Fruit fly (Drosophila melanogaster): ENCODE measurements around the gene CG8173.
A peak's percentile ranks its signal among the peaks of the same experiment; 100 is the strongest.

The CG8173 gene

dm6 chrX:17686179-17686578, 23.3 kb downstream of the CG8173 start:
- TF ChIP-seq EcR (GFP tag; optimal IDR thresholded peaks at IDR 0.05) = no peak
- no peak for TF ChIP-seq CG10348 (GFP tag; IDR thresholded peaks at IDR 0.05)
- no peak for TF ChIP-seq fd96Ca (GFP tag; IDR thresholded peaks at IDR 0.05)
- peak; percentile 34 for TF ChIP-seq CG15710 (tag; optimal IDR thresholded peaks at IDR 0.05)
- peak; percentile 0 for TF ChIP-seq CG17806 (tag; optimal IDR thresholded peaks at IDR 0.05)
- TF ChIP-seq CG34367 (tag; optimal IDR thresholded peaks at IDR 0.05) = no peak
- TF ChIP-seq Ets98B (GFP tag; IDR thresholded peaks at IDR 0.05) = no peak
- no peak for TF ChIP-seq CG32121 (GFP tag; IDR thresholded peaks at IDR 0.05)
- peak; percentile 53 for TF ChIP-seq CG8301 (tag; optimal IDR thresholded peaks at IDR 0.05)
- peak; percentile 55 for TF ChIP-seq CG8159 (tag; optimal IDR thresholded peaks at IDR 0.05)
- peak; percentile 16 for TF ChIP-seq CG9948 (tag; optimal IDR thresholded peaks at IDR 0.05)
- peak; percentile 74 for TF ChIP-seq CG14655 (GFP tag; optimal IDR thresholded peaks at IDR 0.05)
- peak; percentile 14 for TF ChIP-seq Pif1B (GFP tag; optimal IDR thresholded peaks at IDR 0.05)

dm6 chrX:17683506-17683858, 26.0 kb downstream of the CG8173 start:
- TF ChIP-seq EcR (GFP tag; optimal IDR thresholded peaks at IDR 0.05) (peak; percentile 8), CG34367 (tag; optimal IDR thresholded peaks at IDR 0.05) (no peak)

- TF ChIP-seq EcR (GFP tag; optimal IDR thresholded peaks at IDR 0.05) (peak; percentile 13), D1 (tag; optimal IDR thresholded peaks at IDR 0.05) (peak; percentile 61), Ets98B (GFP tag; IDR thresholded peaks at IDR 0.05) (peak; percentile 95), Pif1A (GFP tag; optimal IDR thresholded peaks at IDR 0.05) (peak; percentile 96), CG8301 (tag; optimal IDR thresholded peaks at IDR 0.05) (peak; percentile 85), CG10348 (GFP tag; IDR thresholded peaks at IDR 0.05) (peak; percentile 63; the same call in 1 of the 2 replicates), Snoo (tag; optimal IDR thresholded peaks at IDR 0.05) (peak; percentile 94), CG15710 (tag; optimal IDR thresholded peaks at IDR 0.05) (peak; percentile 92), CG17806 (tag; optimal IDR thresholded peaks at IDR 0.05) (peak; percentile 88), CG12605 (GFP tag; IDR thresholded peaks at IDR 0.05) (peak; percentile 94), fd96Ca (GFP tag; IDR thresholded peaks at IDR 0.05) (peak; percentile 97), CG8159 (tag; optimal IDR thresholded peaks at IDR 0.05) (peak; percentile 92), CG14655 (GFP tag; optimal IDR thresholded peaks at IDR 0.05) (peak; percentile 93), CG34367 (tag; optimal IDR thresholded peaks at IDR 0.05) (peak; percentile 91), Pif1B (GFP tag; optimal IDR thresholded peaks at IDR 0.05) (peak; percentile 97), rn (GFP tag; IDR thresholded peaks at IDR 0.05) (peak; percentile 93), gl (tag; optimal IDR thresholded peaks at IDR 0.05) (peak; percentile 88), CG9948 (tag; optimal IDR thresholded peaks at IDR 0.05) (peak; percentile 82), CG13204 (GFP tag; optimal IDR thresholded peaks at IDR 0.05) (peak; percentile 92), CG4496 (GFP tag; IDR thresholded peaks at IDR 0.05) (peak; percentile 97), CG32121 (GFP tag; IDR thresholded peaks at IDR 0.05) (peak; percentile 88)
Measured at dm6 chrX:17682745-17683505, 26.5 kb downstream of the CG8173 start.

- no peak for TF ChIP-seq Pif1B (GFP tag; optimal IDR thresholded peaks at IDR 0.05)
- peak; percentile 18 for TF ChIP-seq gl (tag; optimal IDR thresholded peaks at IDR 0.05)
- peak; percentile 29 for TF ChIP-seq CG34367 (tag; optimal IDR thresholded peaks at IDR 0.05)
- TF ChIP-seq CG12605 (GFP tag; IDR thresholded peaks at IDR 0.05) = peak; percentile 24; the same call in 1 of the 2 replicates
- peak; percentile 50 for TF ChIP-seq CG15710 (tag; optimal IDR thresholded peaks at IDR 0.05)
- TF ChIP-seq Snoo (tag; optimal IDR thresholded peaks at IDR 0.05) = peak; percentile 49
- TF ChIP-seq Ets98B (GFP tag; IDR thresholded peaks at IDR 0.05) = peak; percentile 9; the same call in 1 of the 2 replicates
- TF ChIP-seq CG8301 (tag; optimal IDR thresholded peaks at IDR 0.05) = peak; percentile 28
- peak; percentile 49 for TF ChIP-seq CG9948 (tag; optimal IDR thresholded peaks at IDR 0.05)
- no peak for TF ChIP-seq CG10348 (GFP tag; IDR thresholded peaks at IDR 0.05)
- TF ChIP-seq CG8159 (tag; optimal IDR thresholded peaks at IDR 0.05) = peak; percentile 70
- peak; percentile 51 for TF ChIP-seq CG17806 (tag; optimal IDR thresholded peaks at IDR 0.05)
- peak; percentile 25 for TF ChIP-seq Pif1A (GFP tag; optimal IDR thresholded peaks at IDR 0.05)
- peak; percentile 73 for TF ChIP-seq CG4496 (GFP tag; IDR thresholded peaks at IDR 0.05)
- TF ChIP-seq CG13204 (GFP tag; optimal IDR thresholded peaks at IDR 0.05) = no peak
- TF ChIP-seq fd96Ca (GFP tag; IDR thresholded peaks at IDR 0.05) = peak; percentile 69; the same call in 2 of the 3 replicates
- peak; percentile 24 for TF ChIP-seq D1 (tag; optimal IDR thresholded peaks at IDR 0.05)
- peak; percentile 56 for TF ChIP-seq EcR (GFP tag; optimal IDR thresholded peaks at IDR 0.05)
- peak; percentile 61 for TF ChIP-seq CG14655 (GFP tag; optimal IDR thresholded peaks at IDR 0.05)
- TF ChIP-seq CG32121 (GFP tag; IDR thresholded peaks at IDR 0.05) = peak; percentile 22; the same call in 1 of the 2 replicates
- no peak for TF ChIP-seq rn (GFP tag; IDR thresholded peaks at IDR 0.05)
Measured at dm6 chrX:17679642-17680571, 29.5 kb downstream of the CG8173 start.

- TF ChIP-seq CG17806 (tag; optimal IDR thresholded peaks at IDR 0.05) (peak; percentile 16), CG10348 (GFP tag; IDR thresholded peaks at IDR 0.05) (no peak), CG34367 (tag; optimal IDR thresholded peaks at IDR 0.05) (no peak), Pif1B (GFP tag; optimal IDR thresholded peaks at IDR 0.05) (peak; percentile 3), EcR (GFP tag; optimal IDR thresholded peaks at IDR 0.05) (no peak), CG14655 (GFP tag; optimal IDR thresholded peaks at IDR 0.05) (peak; percentile 60), D1 (tag; optimal IDR thresholded peaks at IDR 0.05) (no peak), CG13204 (GFP tag; optimal IDR thresholded peaks at IDR 0.05) (no peak), CG12605 (GFP tag; IDR thresholded peaks at IDR 0.05) (peak; percentile 28; the same call in 1 of the 2 replicates), CG8159 (tag; optimal IDR thresholded peaks at IDR 0.05) (peak; percentile 71), fd96Ca (GFP tag; IDR thresholded peaks at IDR 0.05) (peak; percentile 43; the same call in 2 of the 3 replicates), CG9948 (tag; optimal IDR thresholded peaks at IDR 0.05) (peak; percentile 4), Pif1A (GFP tag; optimal IDR thresholded peaks at IDR 0.05) (no peak), gl (tag; optimal IDR thresholded peaks at IDR 0.05) (no peak), CG4496 (GFP tag; IDR thresholded peaks at IDR 0.05) (peak; percentile 42; the same call in 1 of the 3 replicates), CG32121 (GFP tag; IDR thresholded peaks at IDR 0.05) (no peak), Ets98B (GFP tag; IDR thresholded peaks at IDR 0.05) (0 out of 2 replicates have a peak, but pooled peaks have one; percentile 30), CG15710 (tag; optimal IDR thresholded peaks at IDR 0.05) (peak; percentile 57), CG8301 (tag; optimal IDR thresholded peaks at IDR 0.05) (peak; percentile 62), rn (GFP tag; IDR thresholded peaks at IDR 0.05) (no peak), Snoo (tag; optimal IDR thresholded peaks at IDR 0.05) (no peak)
Measured at dm6 chrX:17677953-17678668, 31.3 kb downstream of the CG8173 start.

Data from whole organism, pupa.